Worm (Caenorhabditis elegans): ENCODE data around the gene Y116A8C.10.

DNA sequence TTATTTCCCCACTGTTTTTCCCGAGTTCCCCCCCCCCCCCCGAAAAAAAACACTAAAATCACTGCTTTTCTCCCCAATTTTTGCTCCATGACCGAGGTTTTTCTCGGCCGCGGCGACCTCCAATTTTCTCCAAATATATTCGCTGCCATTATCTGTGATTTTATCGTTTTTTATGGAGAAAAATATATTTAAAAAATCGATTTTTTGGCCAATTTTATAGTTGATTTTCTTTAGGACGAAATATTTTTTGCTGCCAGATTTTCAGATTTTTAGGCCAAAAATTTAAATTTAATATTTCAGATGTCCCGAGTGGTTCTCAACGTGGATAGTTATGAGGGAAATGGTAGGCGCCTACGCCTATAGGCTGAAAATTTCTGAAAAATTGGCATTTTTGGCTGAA lies 10.9 kb upstream of the Y116A8C.10 start, which contains the start of gene rad-54.B:
- TF ChIP-seq nhr-11 (tag; optimal IDR thresholded peaks at IDR 0.05) (no peak), ces-1 (GFP tag; optimal IDR thresholded peaks at IDR 0.05) (no peak), ama-1 (optimal IDR thresholded peaks at IDR 0.05) (no peak), aha-1 (tag; optimal IDR thresholded peaks at IDR 0.05) (no peak), nhr-76 (tag; optimal IDR thresholded peaks at IDR 0.05) (no peak), ceh-82 (tag; optimal IDR thresholded peaks at IDR 0.05) (no peak), nhr-90 (tag; optimal IDR thresholded peaks at IDR 0.05; ENCODE audit: poor library complexity) (no peak), ceh-8 (GFP tag; optimal IDR thresholded peaks at IDR 0.05) (no peak), unc-62 (GFP tag; optimal IDR thresholded peaks at IDR 0.05) (no peak), lin-15B (tag; optimal IDR thresholded peaks at IDR 0.05) (no peak)

Measured in whole organism, L1 larva.